Worm (Caenorhabditis elegans): ENCODE results near the gene K12D12.4.

Gene K12D12.4

DNA sequence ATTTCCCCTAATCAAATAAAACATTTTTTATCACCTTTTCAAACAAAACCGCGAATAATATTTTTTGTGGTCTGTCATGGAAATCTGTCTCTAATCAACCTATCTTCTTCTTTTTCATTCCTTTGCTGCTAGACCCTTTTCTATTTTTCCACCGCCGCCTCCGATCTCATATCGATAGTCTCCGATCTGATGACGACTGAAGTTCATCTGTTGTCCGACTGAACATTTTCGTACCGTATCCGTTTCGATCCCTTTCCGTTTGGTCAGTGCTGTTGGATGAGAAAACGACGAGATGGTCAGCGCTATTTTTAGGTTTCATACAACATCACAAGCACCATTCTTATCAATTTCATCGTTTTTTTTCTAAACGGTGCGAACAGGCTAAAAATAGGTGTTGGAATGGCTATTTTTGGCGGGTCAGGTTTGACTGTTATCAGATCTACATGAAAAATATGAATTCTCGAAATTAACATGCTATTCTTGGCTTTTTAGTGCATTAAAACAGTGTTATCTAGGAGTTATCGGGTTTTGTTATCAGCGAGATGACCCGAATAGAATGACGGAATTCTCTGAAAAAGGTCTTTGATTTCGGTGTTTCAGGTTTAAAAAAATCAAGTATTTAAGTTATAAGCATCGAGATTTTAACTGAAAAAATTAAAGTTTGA lies 28.9 kb downstream of the K12D12.4 start (continued):
- TF ChIP-seq lir-3 (tag; optimal IDR thresholded peaks at IDR 0.05; ENCODE audit: poor library complexity) (no peak), snu-23 (GFP tag; optimal IDR thresholded peaks at IDR 0.05) (peak; percentile 49), zip-4 (GFP tag; optimal IDR thresholded peaks at IDR 0.05) (no peak), lin-14 (GFP tag; optimal IDR thresholded peaks at IDR 0.05) (peak; percentile 83), ztf-11 (tag; optimal IDR thresholded peaks at IDR 0.05) (no peak), tbx-2 (tag; optimal IDR thresholded peaks at IDR 0.05) (peak; percentile 52), ceh-82 (tag; optimal IDR thresholded peaks at IDR 0.05) (no peak), blmp-1 (tag; optimal IDR thresholded peaks at IDR 0.05) (peak; percentile 75), nhr-85 (tag) (peak; percentile 98), pax-3 (tag; optimal IDR thresholded peaks at IDR 0.05) (no peak), nhr-19 (GFP tag; conservative IDR thresholded peaks at IDR 0.05) (peak; percentile 62), nhr-28 (tag; optimal IDR thresholded peaks at IDR 0.05) (no peak), lsy-2 (tag; optimal IDR thresholded peaks at IDR 0.05) (peak in 1 of 2 experiments; percentile 24), nhr-20 (tag; optimal IDR thresholded peaks at IDR 0.05) (peak; percentile 75), C34B4.2 (tag; optimal IDR thresholded peaks at IDR 0.05) (no peak), pag-3 (tag; optimal IDR thresholded peaks at IDR 0.05; ENCODE audit: borderline replicate concordance, insufficient read depth) (no peak), aly-2 (tag; optimal IDR thresholded peaks at IDR 0.05) (no peak), lin-35 (GFP tag; optimal IDR thresholded peaks at IDR 0.05) (peak in 1 of 2 experiments; percentile 52), ceh-63 (GFP tag; optimal IDR thresholded peaks at IDR 0.05) (no peak), elt-3 (tag; optimal IDR thresholded peaks at IDR 0.05) (peak in 5 of 6 experiments; percentile 27 to 90 (median 68))

DNA sequence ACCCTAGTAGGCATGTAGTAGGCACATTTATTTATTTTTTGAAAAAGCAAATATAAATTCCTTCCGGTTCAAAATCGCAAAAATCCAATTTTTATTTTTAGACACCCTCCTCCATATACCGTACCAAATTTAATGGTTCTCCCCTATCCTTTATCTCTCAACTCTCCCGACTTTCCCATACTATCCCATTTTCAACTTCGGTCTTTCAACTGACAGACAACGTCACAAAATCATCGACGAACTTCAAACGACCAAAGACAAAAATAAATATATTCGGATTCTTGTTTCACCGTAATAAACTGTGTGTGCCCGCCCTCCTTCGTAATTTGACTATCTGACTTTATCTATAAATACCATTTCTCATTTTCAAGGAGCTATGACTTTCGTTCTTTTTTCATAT lies 30.3 kb downstream of the K12D12.4 start, which contains the start of gene T27D12.6:
T27D12.6 (plus strand) TSS at position 301 of the 400 bp plus-strand sequence.
- peak; percentile 78 for TF ChIP-seq nhr-85 (tag)
- no peak for TF ChIP-seq sptf-1 (tag; optimal IDR thresholded peaks at IDR 0.05)
- no peak for TF ChIP-seq C04F5.9 (tag; optimal IDR thresholded peaks at IDR 0.05)
- TF ChIP-seq sox-4 (tag; optimal IDR thresholded peaks at IDR 0.05), result no peak

DNA sequence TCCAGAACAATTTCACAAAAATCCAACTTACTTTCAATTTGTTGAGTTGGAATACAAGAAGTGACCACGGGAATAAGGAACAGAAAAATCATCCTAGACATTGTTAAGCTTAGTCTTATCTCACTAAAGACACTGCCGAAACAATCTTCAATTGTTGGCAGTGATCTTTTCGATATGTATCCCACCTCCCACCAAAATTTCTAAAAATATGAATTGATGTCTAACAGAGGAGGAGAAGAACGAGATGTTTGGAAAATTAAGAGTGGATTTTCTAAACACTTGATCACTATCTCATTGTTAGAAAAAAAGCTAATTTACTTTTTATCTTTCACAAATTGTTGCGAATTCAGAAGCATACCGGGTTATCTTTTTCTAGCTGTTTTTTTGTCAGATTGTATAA lies 33.1 kb downstream of the K12D12.4 start, which contains the start of gene clec-144:
clec-144 (minus strand) TSS at position 101 of the 400 bp plus-strand sequence.
- no peak for TF ChIP-seq grh-1 (GFP tag; IDR thresholded peaks at IDR 0.05)
- no peak for TF ChIP-seq irx-1 (tag; optimal IDR thresholded peaks at IDR 0.05)
- TF ChIP-seq elt-3 (tag; optimal IDR thresholded peaks at IDR 0.05), result no peak
- no peak for TF ChIP-seq efl-3 (GFP tag; optimal IDR thresholded peaks at IDR 0.05)
- no peak for TF ChIP-seq nhr-19 (GFP tag; conservative IDR thresholded peaks at IDR 0.05)
- TF ChIP-seq tlp-1 (tag; optimal IDR thresholded peaks at IDR 0.05), result no peak
- TF ChIP-seq ceh-8 (GFP tag; optimal IDR thresholded peaks at IDR 0.05), result no peak
- no peak for TF ChIP-seq efl-1 (optimal IDR thresholded peaks at IDR 0.05)
- no peak for TF ChIP-seq efl-1 (GFP tag; optimal IDR thresholded peaks at IDR 0.05 in 1 of 2)
- TF ChIP-seq zip-4 (GFP tag; optimal IDR thresholded peaks at IDR 0.05), result no peak
- no peak for TF ChIP-seq pax-3 (tag; optimal IDR thresholded peaks at IDR 0.05)
- TF ChIP-seq pqm-1 (tag; optimal IDR thresholded peaks at IDR 0.05), result no peak
- TF ChIP-seq nhr-11 (tag; optimal IDR thresholded peaks at IDR 0.05), result no peak
- TF ChIP-seq C04F5.9 (tag; optimal IDR thresholded peaks at IDR 0.05), result no peak
- no peak for TF ChIP-seq lin-13 (GFP tag; optimal IDR thresholded peaks at IDR 0.05)
- TF ChIP-seq alr-1 (tag; optimal IDR thresholded peaks at IDR 0.05; ENCODE audit: borderline replicate concordance), result no peak
- no peak for TF ChIP-seq nhr-47 (tag; optimal IDR thresholded peaks at IDR 0.05)
- no peak for TF ChIP-seq nhr-71 (tag; optimal IDR thresholded peaks at IDR 0.05)
- TF ChIP-seq jun-1 (tag; optimal IDR thresholded peaks at IDR 0.05), result no peak
- TF ChIP-seq egl-27 (tag; optimal IDR thresholded peaks at IDR 0.05), result no peak
- no peak for TF ChIP-seq ceh-90 (tag; optimal IDR thresholded peaks at IDR 0.05)

Measured in whole organism, L1 larva.